Fruit fly (Drosophila melanogaster): Measurements from ENCODE around the gene REPTOR.

Gene REPTOR

dm6 chr3R:24598549-24599204 lies 16.0 kb upstream of the REPTOR start (continued):
- TF ChIP-seq Usf (GFP tag; optimal IDR thresholded peaks at IDR 0.05) (no peak), CG1602 (GFP tag; optimal IDR thresholded peaks at IDR 0.05) (no peak), CG1024 (GFP tag; IDR thresholded peaks at IDR 0.05) (no peak), CG10543 (GFP tag; optimal IDR thresholded peaks at IDR 0.05) (no peak), CG7928 (GFP tag; optimal IDR thresholded peaks at IDR 0.05) (no peak), CG42726 (GFP tag; IDR thresholded peaks at IDR 0.05; ENCODE audit: partially characterized antibody) (no peak), Drgx (GFP tag; IDR thresholded peaks at IDR 0.05) (peak; percentile 34; the same call in 1 of the 2 replicates), CG2712 (tag; optimal IDR thresholded peaks at IDR 0.05) (peak; percentile 36), CG30020 (tag; optimal IDR thresholded peaks at IDR 0.05) (no peak), az2 (GFP tag; optimal IDR thresholded peaks at IDR 0.05) (no peak), Hr51 (GFP tag; optimal IDR thresholded peaks at IDR 0.05) (peak in 1 of 2 experiments; percentile 48), abd-A (tag; optimal IDR thresholded peaks at IDR 0.05) (no peak), CG9932 (GFP tag; IDR thresholded peaks at IDR 0.05) (no peak), MBD-R2 (GFP tag; IDR thresholded peaks at IDR 0.05) (no peak), fd96Cb (tag; optimal IDR thresholded peaks at IDR 0.05) (peak; percentile 1), caup (GFP tag; optimal IDR thresholded peaks at IDR 0.05; ENCODE audit: severe bottlenecking) (no peak), CG30431 (GFP tag; optimal IDR thresholded peaks at IDR 0.05) (peak; percentile 4), Opbp (GFP tag; IDR thresholded peaks at IDR 0.05; ENCODE audit: partially characterized antibody) (no peak), CG6654 (GFP tag; optimal IDR thresholded peaks at IDR 0.05) (no peak), Nf-YA (GFP tag; IDR thresholded peaks at IDR 0.05) (no peak), ap (GFP tag; IDR thresholded peaks at IDR 0.05) (no peak), ken (GFP tag; IDR thresholded peaks at IDR 0.05) (no peak), Dip2 (GFP tag; IDR thresholded peaks at IDR 0.05) (no peak), Fer2 (tag; optimal IDR thresholded peaks at IDR 0.05) (no peak), lilli (GFP tag; optimal IDR thresholded peaks at IDR 0.05) (peak; percentile 2), grau (tag; optimal IDR thresholded peaks at IDR 0.05) (peak; percentile 2), pros (GFP tag; optimal IDR thresholded peaks at IDR 0.05) (no peak), kah (GFP tag; optimal IDR thresholded peaks at IDR 0.05) (no peak), CG16779 (GFP tag; IDR thresholded peaks at IDR 0.05) (no peak), pnt (GFP tag; optimal IDR thresholded peaks at IDR 0.05) (no peak), C15 (GFP tag; IDR thresholded peaks at IDR 0.05) (no peak), CTCF (GFP tag; optimal IDR thresholded peaks at IDR 0.05) (no peak), bsh (GFP tag; optimal IDR thresholded peaks at IDR 0.05) (no peak), ftz-f1 (GFP tag; optimal IDR thresholded peaks at IDR 0.05) (no peak), CG12391 (tag; optimal IDR thresholded peaks at IDR 0.05) (peak; percentile 22), CG1529 (GFP tag; optimal IDR thresholded peaks at IDR 0.05) (no peak), CG7372 (GFP tag; IDR thresholded peaks at IDR 0.05) (no peak), CG8944 (GFP tag; optimal IDR thresholded peaks at IDR 0.05) (no peak), CG7556 (GFP tag; optimal IDR thresholded peaks at IDR 0.05) (peak; percentile 32), Fer3 (tag; optimal IDR thresholded peaks at IDR 0.05) (no peak), D (optimal IDR thresholded peaks at IDR 0.05) (no peak), D (GFP tag; optimal IDR thresholded peaks at IDR 0.05) (peak; percentile 40), D19A (tag; optimal IDR thresholded peaks at IDR 0.05) (no peak), run (tag; optimal IDR thresholded peaks at IDR 0.05) (no peak), kay (GFP tag; optimal IDR thresholded peaks at IDR 0.05) (no peak), CG17361 (GFP tag; IDR thresholded peaks at IDR 0.05) (peak; percentile 71), CG9876 (GFP tag; optimal IDR thresholded peaks at IDR 0.05) (no peak), gsb-n (tag; optimal IDR thresholded peaks at IDR 0.05) (no peak), CG17829 (tag; optimal IDR thresholded peaks at IDR 0.05) (peak; percentile 28), CG8290 (GFP tag; optimal IDR thresholded peaks at IDR 0.05) (no peak), CG8290 (tag; optimal IDR thresholded peaks at IDR 0.05) (no peak), CkIIα-i1 (GFP tag; IDR thresholded peaks at IDR 0.05) (0 out of 2 replicates have a peak, but pooled peaks have one; percentile 11)
